Fruit fly (Drosophila melanogaster) S2 (cell line): ENCODE measurements around the gene Rab39.

ENCODE experiments used
- CG8478 ChIP-seq: fragments of >200 bp; optimal IDR thresholded peaks from 2 replicates; lab custom pipeline; 2018
- CTCF ChIP-seq, 2 experiments: fragments of >200 bp; optimal IDR thresholded peaks; 2 replicates each; lab custom pipeline; 2018

DNA sequence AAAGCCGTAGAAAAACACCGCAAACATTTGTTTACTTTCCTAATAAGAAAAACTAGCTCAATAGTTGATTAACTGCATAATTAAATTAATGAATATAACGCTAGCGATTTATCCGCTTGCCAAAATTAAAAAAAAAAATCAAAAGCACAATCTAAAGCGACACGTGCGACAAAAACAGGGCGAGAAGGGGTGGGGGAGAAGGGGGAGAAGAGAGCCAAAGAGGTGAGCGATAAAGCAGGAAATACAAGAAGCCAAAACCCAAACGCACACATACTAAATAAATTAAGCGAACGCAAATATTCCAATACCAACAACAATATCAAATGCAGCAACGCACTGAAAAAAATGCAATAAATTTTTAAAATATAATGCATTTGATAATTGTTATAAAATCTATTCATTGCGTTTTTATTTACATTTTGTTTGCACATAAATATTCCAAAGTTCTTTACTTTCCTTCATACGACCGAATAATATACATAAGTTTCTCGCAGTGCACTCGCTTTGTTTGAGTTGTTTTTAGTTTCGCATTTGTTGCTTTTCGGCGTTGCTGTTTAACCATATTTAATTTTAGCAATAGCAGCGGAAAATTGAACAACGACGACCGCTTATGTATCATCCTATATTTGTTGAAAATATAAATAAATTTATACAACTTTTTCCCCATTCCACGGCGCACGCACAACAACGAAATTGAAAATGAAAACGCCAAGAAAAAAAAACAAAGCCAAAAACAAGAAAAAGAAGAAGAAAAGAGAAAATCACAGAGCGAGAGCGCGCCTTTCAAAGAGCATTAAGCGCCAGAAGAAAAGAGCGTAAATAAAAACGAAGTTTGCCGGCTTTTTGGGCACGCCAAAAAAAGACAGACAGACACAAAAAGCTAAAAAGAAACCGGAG, 36.5 kb upstream of the Rab39 start:
- no peak for TF ChIP-seq CG8478 (lab: Kevin White, UChicago)
- TF ChIP-seq CTCF (optimal IDR thresholded peaks at IDR 0.05; lab: Kevin White, UChicago) = no peak
